Fruit fly (Drosophila melanogaster) whole organism, embryonic: ENCODE results near the gene CG46304.

Experiments
- ATbp ChIP-seq: fragments of 200-800 bp; sonication (Bioruptor generic); optimal IDR thresholded peaks from 2 replicates; lab custom pipeline; 2017; ENCODE audit warnings: missing biosample characterization, mild to moderate bottlenecking, missing genetic modification characterization, missing genetic modification reagents
- Abd-B ChIP-seq: fragments of 200-800 bp; sonication (Bioruptor generic); optimal IDR thresholded peaks from 2 replicates; lab custom pipeline; 2018; ENCODE audit warnings: missing biosample characterization, mild to moderate bottlenecking, missing genetic modification characterization, moderate library complexity
- B-H2 ChIP-seq: fragments of 200-800 bp; sonication (Bioruptor generic); optimal IDR thresholded peaks from 2 replicates; lab custom pipeline; 2018; ENCODE audit warnings: missing biosample characterization, mild to moderate bottlenecking, missing genetic modification characterization
- BEAF-32 ChIP-seq: fragments of 200-800 bp; sonication (Bioruptor generic); optimal IDR thresholded peaks from 3 replicates; lab custom pipeline; 2017; ENCODE audit warnings: missing biosample characterization, missing genetic modification characterization, mild to moderate bottlenecking, moderate library complexity, missing genetic modification reagents
- CG12299 ChIP-seq: fragments of 200-800 bp; sonication (Bioruptor generic); optimal IDR thresholded peaks from 2 replicates; lab custom pipeline; 2018; ENCODE audit warnings: missing biosample characterization, mild to moderate bottlenecking, missing genetic modification characterization
- CG13775 ChIP-seq: fragments of 200-800 bp; sonication (Bioruptor generic); optimal IDR thresholded peaks from 3 replicates; lab custom pipeline; 2017; ENCODE audit warnings: missing biosample characterization, mild to moderate bottlenecking, missing genetic modification characterization
- CG14710 ChIP-seq: fragments of 200-800 bp; sonication (Bioruptor generic); optimal IDR thresholded peaks from 3 replicates; lab custom pipeline; 2019; ENCODE audit warnings: missing biosample characterization, mild to moderate bottlenecking, missing genetic modification characterization, moderate library complexity
- CG14965 ChIP-seq: fragments of 200-800 bp; sonication (Bioruptor generic); optimal IDR thresholded peaks from 2 replicates; lab custom pipeline; 2016; ENCODE audit warnings: missing biosample characterization, missing genetic modification characterization, borderline replicate concordance
- CG15601 ChIP-seq: fragments of 200-800 bp; sonication (Bioruptor generic); optimal IDR thresholded peaks from 3 replicates; lab custom pipeline; 2019; ENCODE audit warnings: missing biosample characterization, mild to moderate bottlenecking, missing genetic modification characterization, moderate library complexity
- CG2120 ChIP-seq: fragments of 200-800 bp; sonication (Bioruptor generic); optimal IDR thresholded peaks from 3 replicates; lab custom pipeline; 2016; ENCODE audit warnings: missing biosample characterization, missing genetic modification characterization
- CG31388 ChIP-seq: fragments of 200-800 bp; sonication (Bioruptor generic); optimal IDR thresholded peaks from 2 replicates; lab custom pipeline; 2016; ENCODE audit warnings: missing biosample characterization, missing genetic modification characterization
- CG3407 ChIP-seq: fragments of 200-800 bp; sonication (Bioruptor generic); optimal IDR thresholded peaks from 2 replicates; lab custom pipeline; 2018; ENCODE audit warnings: missing biosample characterization, mild to moderate bottlenecking, missing genetic modification characterization
- CG34224 ChIP-seq: fragments of 200-800 bp; sonication (Bioruptor generic); IDR thresholded peaks from 3 replicates; pipeline ENCODE4 v1.3.6; 2022; ENCODE audit warnings: missing biosample characterization, missing genetic modification characterization; ENCODE audit not compliant: partially characterized antibody
- CG4360 ChIP-seq: fragments of 200-800 bp; sonication (Bioruptor generic); IDR thresholded peaks from 2 replicates; pipeline ENCODE4 v1.3.6; 2022; ENCODE audit warnings: missing biosample characterization, missing genetic modification characterization
- CG4730 ChIP-seq: fragments of 200-800 bp; sonication (Bioruptor generic); IDR thresholded peaks from 2 replicates; pipeline ENCODE4 v1.3.6; 2022; ENCODE audit warnings: missing biosample characterization, missing genetic modification characterization
- CG7839 ChIP-seq: fragments of 200-800 bp; sonication (Bioruptor generic); optimal IDR thresholded peaks from 3 replicates; lab custom pipeline; 2018; ENCODE audit warnings: missing biosample characterization, mild to moderate bottlenecking, missing genetic modification characterization, moderate library complexity
- CG8944 ChIP-seq: fragments of 200-800 bp; sonication (Bioruptor generic); optimal IDR thresholded peaks from 3 replicates; lab custom pipeline; 2016; ENCODE audit warnings: missing biosample characterization, missing genetic modification characterization
- CG9797 ChIP-seq: fragments of 200-800 bp; sonication (Bioruptor generic); optimal IDR thresholded peaks from 3 replicates; lab custom pipeline; 2018; ENCODE audit warnings: missing biosample characterization, mild to moderate bottlenecking, missing genetic modification characterization
- CG9876 ChIP-seq: fragments of 200-800 bp; sonication (Bioruptor generic); optimal IDR thresholded peaks from 2 replicates; lab custom pipeline; 2016; ENCODE audit warnings: missing biosample characterization, missing genetic modification characterization
- CoRest ChIP-seq: fragments of 200-800 bp; sonication (Bioruptor generic); optimal IDR thresholded peaks from 3 replicates; lab custom pipeline; 2018; ENCODE audit warnings: missing biosample characterization, mild to moderate bottlenecking, missing genetic modification characterization, moderate library complexity
- CrebB ChIP-seq: fragments of 200-800 bp; sonication (Bioruptor generic); optimal IDR thresholded peaks from 3 replicates; lab custom pipeline; 2018; ENCODE audit warnings: missing biosample characterization, mild to moderate bottlenecking, missing genetic modification characterization
- Dp ChIP-seq: fragments of 200-800 bp; sonication (Bioruptor generic); optimal IDR thresholded peaks from 2 replicates; lab custom pipeline; 2018; ENCODE audit warnings: missing biosample characterization, mild to moderate bottlenecking, missing genetic modification characterization, moderate library complexity
- Ets65A ChIP-seq: fragments of 200-800 bp; sonication (Bioruptor generic); peaks from one replicate; lab custom pipeline; 2016; ENCODE audit warnings: missing biosample characterization, missing genetic modification characterization
- Fer2 ChIP-seq: fragments of 200-800 bp; sonication (Bioruptor generic); optimal IDR thresholded peaks from 2 replicates; lab custom pipeline; 2018; ENCODE audit warnings: missing biosample characterization, mild to moderate bottlenecking, missing genetic modification characterization, moderate library complexity
- HHEX ChIP-seq: fragments of 200-800 bp; sonication (Bioruptor generic); optimal IDR thresholded peaks from 3 replicates; lab custom pipeline; 2017; ENCODE audit warnings: missing biosample characterization, mild to moderate bottlenecking, missing genetic modification characterization, missing genetic modification reagents
- HLH4C ChIP-seq: fragments of 200-800 bp; sonication (Bioruptor generic); IDR thresholded peaks from 3 replicates; pipeline ENCODE4 v1.3.6; 2022; ENCODE audit warnings: missing biosample characterization, missing genetic modification characterization; ENCODE audit not compliant: partially characterized antibody
- HLHmδ ChIP-seq: fragments of 200-800 bp; sonication (Bioruptor generic); optimal IDR thresholded peaks from 2 replicates; lab custom pipeline; 2018; ENCODE audit warnings: missing biosample characterization, mild to moderate bottlenecking, missing genetic modification characterization, moderate library complexity
- MBD-R2 ChIP-seq: fragments of 200-800 bp; sonication (Bioruptor generic); IDR thresholded peaks from 2 replicates; pipeline ENCODE4 v1.3.6; 2022; ENCODE audit warnings: missing biosample characterization, missing genetic modification characterization
- MESR4 ChIP-seq: fragments of 200-800 bp; sonication (Bioruptor generic); optimal IDR thresholded peaks from 2 replicates; lab custom pipeline; 2018; ENCODE audit warnings: missing biosample characterization, mild to moderate bottlenecking, missing genetic modification characterization, moderate library complexity
- Med ChIP-seq: fragments of 200-800 bp; sonication (Bioruptor generic); peaks from one replicate; lab custom pipeline; 2016; ENCODE audit warnings: missing biosample characterization, missing genetic modification characterization, mild to moderate bottlenecking, inconsistent platforms, moderate library complexity
- NC2α ChIP-seq: fragments of 200-800 bp; sonication (Bioruptor generic); optimal IDR thresholded peaks from 2 replicates; lab custom pipeline; 2016; ENCODE audit warnings: missing biosample characterization, missing genetic modification characterization
- Rfx ChIP-seq: fragments of 200-800 bp; sonication (Bioruptor generic); IDR thresholded peaks from 2 replicates; pipeline ENCODE4 v1.3.6; 2022; ENCODE audit warnings: missing biosample characterization, missing genetic modification characterization
- Stat92E ChIP-seq, 3 experiments: fragments of >200 bp in 2 of 3; fragments of 200-800 bp in 1 of 3; sonication (Bioruptor generic) in 1 of 3; optimal IDR thresholded peaks; 2 replicates each; lab custom pipeline; 2017 to 2019; ENCODE audit warnings: missing biosample characterization in 3 of 3, missing genetic modification characterization in 3 of 3, mild to moderate bottlenecking in 1 of 3, moderate library complexity in 1 of 3
- cg ChIP-seq: fragments of 200-800 bp; sonication (Bioruptor generic); optimal IDR thresholded peaks from 3 replicates; lab custom pipeline; 2019; ENCODE audit warnings: missing biosample characterization, mild to moderate bottlenecking, missing genetic modification characterization, moderate library complexity
- corto ChIP-seq: fragments of 200-800 bp; sonication (Bioruptor generic); optimal IDR thresholded peaks from 2 replicates; lab custom pipeline; 2016; ENCODE audit warnings: missing biosample characterization, mild to moderate bottlenecking, missing genetic modification characterization, moderate library complexity
- dimm ChIP-seq: fragments of 200-800 bp; sonication (Bioruptor generic); IDR thresholded peaks from 2 replicates; pipeline ENCODE4 v1.3.6; 2022; ENCODE audit warnings: missing biosample characterization, missing genetic modification characterization
- exex ChIP-seq: fragments of 200-800 bp; sonication (Bioruptor generic); optimal IDR thresholded peaks from 4 replicates; lab custom pipeline; 2018; ENCODE audit warnings: missing biosample characterization, mild to moderate bottlenecking, missing genetic modification characterization, moderate library complexity
- fd102C ChIP-seq: fragments of 200-800 bp; sonication (Bioruptor generic); optimal IDR thresholded peaks from 2 replicates; lab custom pipeline; 2018; ENCODE audit warnings: missing biosample characterization, mild to moderate bottlenecking, missing genetic modification characterization, moderate library complexity
- ftz-f1 ChIP-seq: fragments of 200-800 bp; sonication (Bioruptor generic); optimal IDR thresholded peaks from 2 replicates; lab custom pipeline; 2016; ENCODE audit warnings: missing biosample characterization, missing genetic modification characterization
- ken ChIP-seq: fragments of 200-800 bp; sonication (Bioruptor generic); IDR thresholded peaks from 3 replicates; pipeline ENCODE4 v1.3.6; 2022; ENCODE audit warnings: missing biosample characterization, missing genetic modification characterization
- onecut ChIP-seq: fragments of 200-800 bp; sonication (Bioruptor generic); IDR thresholded peaks from 2 replicates; pipeline ENCODE4 v1.3.6; 2022; ENCODE audit warnings: missing biosample characterization, missing genetic modification characterization
- peb ChIP-seq: fragments of 200-800 bp; sonication (Bioruptor generic); IDR thresholded peaks from 2 replicates; pipeline ENCODE4 v1.3.6; 2022; ENCODE audit warnings: missing biosample characterization, missing genetic modification characterization
- pho ChIP-seq: fragments of 200-800 bp; sonication (Bioruptor generic); optimal IDR thresholded peaks from 2 replicates; lab custom pipeline; 2016; ENCODE audit warnings: missing biosample characterization, missing genetic modification characterization
- psq ChIP-seq: fragments of 200-800 bp; sonication (Bioruptor generic); optimal IDR thresholded peaks from 2 replicates; lab custom pipeline; 2017; ENCODE audit warnings: missing biosample characterization, missing genetic modification characterization
- ro ChIP-seq: fragments of 200-800 bp; sonication (Bioruptor generic); IDR thresholded peaks from 2 replicates; pipeline ENCODE4 v1.3.6; 2022; ENCODE audit warnings: missing biosample characterization, missing genetic modification characterization
- stc ChIP-seq: fragments of 200-800 bp; sonication (Bioruptor generic); IDR thresholded peaks from 2 replicates; pipeline ENCODE4 v1.3.6; 2022; ENCODE audit warnings: missing biosample characterization, missing genetic modification characterization
- stwl ChIP-seq: fragments of 200-800 bp; sonication (Bioruptor generic); optimal IDR thresholded peaks from 3 replicates; lab custom pipeline; 2018; ENCODE audit warnings: missing biosample characterization, mild to moderate bottlenecking, missing genetic modification characterization, moderate library complexity
- wek ChIP-seq: fragments of 200-800 bp; sonication (Bioruptor generic); optimal IDR thresholded peaks from 3 replicates; lab custom pipeline; 2018; ENCODE audit warnings: missing biosample characterization, mild to moderate bottlenecking, missing genetic modification characterization, moderate library complexity
- zfh1 ChIP-seq: fragments of 200-800 bp; sonication (Bioruptor generic); IDR thresholded peaks from 3 replicates; pipeline ENCODE4 v1.3.6; 2022; ENCODE audit warnings: missing biosample characterization, missing genetic modification characterization

CG46304 gene

DNA sequence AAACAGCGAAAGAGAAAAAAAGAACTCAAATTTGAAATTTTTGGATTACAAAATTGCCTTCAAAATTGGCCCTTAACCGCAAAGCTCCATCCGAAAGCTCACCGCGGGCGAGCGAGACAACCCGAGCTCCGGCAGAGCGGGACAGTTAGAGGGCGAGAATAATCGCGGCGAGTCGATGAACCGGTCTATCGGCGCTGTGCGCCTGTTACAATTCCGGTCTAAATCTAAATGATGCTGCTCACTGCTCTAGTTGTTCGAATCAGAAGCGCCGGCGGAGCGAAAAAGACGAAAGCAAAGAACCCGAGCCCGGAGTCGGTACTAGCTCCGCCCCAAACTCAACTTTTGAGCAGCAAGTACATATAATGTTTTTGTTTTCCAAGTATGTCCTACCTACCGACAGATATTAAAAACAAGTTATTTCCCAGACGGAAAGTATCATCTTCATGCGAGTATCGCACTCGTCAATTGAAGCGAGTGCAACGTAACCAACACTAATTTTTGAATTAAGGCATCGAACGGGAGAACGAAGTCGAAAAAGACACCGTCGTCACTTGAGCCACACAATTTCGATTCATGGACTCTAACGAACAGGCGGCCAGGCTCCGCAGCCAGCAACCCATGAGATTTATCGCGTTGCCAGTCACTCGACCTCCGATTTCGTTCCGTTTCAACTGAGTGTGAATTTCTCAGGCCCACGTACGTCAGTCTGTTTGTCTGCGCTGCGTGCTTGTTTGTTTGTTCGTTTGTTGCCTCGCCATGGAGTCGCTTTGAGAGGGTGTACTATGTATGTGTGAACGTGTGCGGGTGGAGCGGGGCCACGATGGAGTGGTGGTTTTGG is 1.7 kb upstream of the CG46304 start (continued):
- peak; percentile 52 for TF ChIP-seq CoRest (tag; lab: Kevin White, UChicago)
- peak; percentile 96 for TF ChIP-seq Dp
- TF ChIP-seq exex (tag; lab: Kevin White, UChicago) = peak; percentile 40
- no peak for TF ChIP-seq Abd-B (GFP tag; lab: Kevin White, UChicago)
- no peak for TF ChIP-seq CG31388 (GFP tag; lab: Kevin White, UChicago)
- no peak for TF ChIP-seq CG2120 (GFP tag; lab: Kevin White, UChicago)
- no peak for TF ChIP-seq CG14710
- peak; percentile 19 for TF ChIP-seq stwl (tag; lab: Kevin White, UChicago)
- peak; percentile 46 for TF ChIP-seq CG9797 (GFP tag; lab: Kevin White, UChicago)
- peak; percentile 35 for TF ChIP-seq wek (GFP tag; lab: Kevin White, UChicago)
- TF ChIP-seq corto (GFP tag; lab: Kevin White, UChicago) = no peak
- no peak for TF ChIP-seq CG4730
- no peak for TF ChIP-seq MBD-R2
- TF ChIP-seq Ets65A (GFP tag; lab: Kevin White, UChicago) = no peak
- TF ChIP-seq onecut = no peak
- TF ChIP-seq B-H2 (GFP tag; lab: Kevin White, UChicago) = peak; percentile 43
- no peak for TF ChIP-seq CG14965 (GFP tag; lab: Kevin White, UChicago)
- TF ChIP-seq Fer2 (tag; lab: Kevin White, UChicago) = no peak
- TF ChIP-seq pho = no peak
- no peak for TF ChIP-seq CG13775
- peak in 1 of 3 experiments; percentile 27 for TF ChIP-seq Stat92E (GFP tag; optimal IDR thresholded peaks at IDR 0.05; lab: Kevin White, UChicago)
- TF ChIP-seq ATbp (GFP tag; lab: Kevin White, UChicago) = no peak
- no peak for TF ChIP-seq CG9876 (GFP tag; lab: Kevin White, UChicago)
- TF ChIP-seq cg (GFP tag; lab: Kevin White, UChicago) = peak; percentile 61
- TF ChIP-seq Med (GFP tag; lab: Kevin White, UChicago) = peak; percentile 84
- peak; percentile 3 for TF ChIP-seq HHEX (GFP tag; lab: Kevin White, UChicago)
- no peak for TF ChIP-seq CG34224 (GFP tag; lab: Robert Waterston, UW)
- no peak for TF ChIP-seq CG7839 (tag; lab: Kevin White, UChicago)
- TF ChIP-seq BEAF-32 (GFP tag; lab: Kevin White, UChicago) = peak; percentile 70
- TF ChIP-seq Rfx (GFP tag; lab: Robert Waterston, UW) = no peak
- TF ChIP-seq HLH4C (GFP tag; lab: Robert Waterston, UW) = no peak
- no peak for TF ChIP-seq fd102C (GFP tag; lab: Kevin White, UChicago)
- peak; percentile 3 for TF ChIP-seq CrebB (tag; lab: Kevin White, UChicago)
- no peak for TF ChIP-seq stc (GFP tag; lab: Robert Waterston, UW)
- no peak for TF ChIP-seq MESR4 (GFP tag; lab: Kevin White, UChicago)
- peak; percentile 8 for TF ChIP-seq psq (GFP tag; lab: Kevin White, UChicago)
- TF ChIP-seq CG3407 (GFP tag; lab: Kevin White, UChicago) = peak; percentile 15
- no peak for TF ChIP-seq CG12299 (tag; lab: Kevin White, UChicago)
- no peak for TF ChIP-seq dimm (GFP tag; lab: Robert Waterston, UW)
- peak; percentile 80 for TF ChIP-seq HLHmδ (GFP tag; lab: Kevin White, UChicago)
- TF ChIP-seq ro = no peak
- TF ChIP-seq CG8944 (GFP tag; lab: Kevin White, UChicago) = no peak
- no peak for TF ChIP-seq CG4360 (GFP tag; lab: Robert Waterston, UW)
- TF ChIP-seq NC2α (GFP tag; lab: Kevin White, UChicago) = no peak
- peak; percentile 34 for TF ChIP-seq CG15601 (tag; lab: Kevin White, UChicago)
- peak; percentile 95 for TF ChIP-seq ftz-f1 (GFP tag; lab: Kevin White, UChicago)
- TF ChIP-seq zfh1 = no peak
- no peak for TF ChIP-seq peb (GFP tag; lab: Robert Waterston, UW)
- TF ChIP-seq ken (GFP tag; lab: Robert Waterston, UW) = no peak
